Fruit fly (Drosophila melanogaster) whole organism, pupa: ENCODE results near the gene Mtl.

Source experiments
- CG10348 ChIP-seq: fragments of 200-800 bp; sonication (Bioruptor generic); IDR thresholded peaks from 2 replicates; pipeline ENCODE4 v1.3.6; 2022; ENCODE audit warnings: missing biosample characterization, missing genetic modification characterization
- CG12605 ChIP-seq: fragments of 200-800 bp; sonication (Bioruptor generic); IDR thresholded peaks from 2 replicates; pipeline ENCODE4 v1.3.6; 2022; ENCODE audit warnings: missing biosample characterization, missing genetic modification characterization
- CG13204 ChIP-seq: fragments of 200-800 bp; sonication (Bioruptor generic); optimal IDR thresholded peaks from 2 replicates; lab custom pipeline; 2018; ENCODE audit warnings: missing biosample characterization, mild to moderate bottlenecking, missing genetic modification characterization, moderate library complexity
- CG14655 ChIP-seq: fragments of 200-800 bp; sonication (Bioruptor generic); optimal IDR thresholded peaks from 3 replicates; lab custom pipeline; 2017; ENCODE audit warnings: mild to moderate bottlenecking, missing biosample characterization, missing genetic modification reagents, missing genetic modification characterization
- CG15710 ChIP-seq: fragments of 200-800 bp; sonication (Bioruptor generic); optimal IDR thresholded peaks from 2 replicates; lab custom pipeline; 2018; ENCODE audit warnings: missing biosample characterization, mild to moderate bottlenecking, missing genetic modification characterization, moderate library complexity
- CG17806 ChIP-seq: fragments of 200-800 bp; sonication (Bioruptor generic); optimal IDR thresholded peaks from 2 replicates; lab custom pipeline; 2018; ENCODE audit warnings: missing biosample characterization, mild to moderate bottlenecking, missing genetic modification characterization, moderate library complexity
- CG32121 ChIP-seq: fragments of 200-800 bp; sonication (Bioruptor generic); IDR thresholded peaks from 2 replicates; pipeline ENCODE4 v1.3.6; 2022; ENCODE audit warnings: missing biosample characterization, missing genetic modification characterization
- CG34367 ChIP-seq: fragments of 200-800 bp; sonication (Bioruptor generic); optimal IDR thresholded peaks from 2 replicates; lab custom pipeline; 2018; ENCODE audit warnings: missing biosample characterization, mild to moderate bottlenecking, missing genetic modification characterization
- CG4496 ChIP-seq: fragments of 200-800 bp; sonication (Bioruptor generic); IDR thresholded peaks from 3 replicates; pipeline ENCODE4 v1.3.6; 2022; ENCODE audit warnings: missing biosample characterization, missing genetic modification characterization
- CG8159 ChIP-seq: fragments of 200-800 bp; sonication (Bioruptor generic); optimal IDR thresholded peaks from 3 replicates; lab custom pipeline; 2018; ENCODE audit warnings: missing biosample characterization, mild to moderate bottlenecking, missing genetic modification characterization, moderate library complexity
- CG8301 ChIP-seq: fragments of 200-800 bp; sonication (Bioruptor generic); optimal IDR thresholded peaks from 2 replicates; lab custom pipeline; 2018; ENCODE audit warnings: missing biosample characterization, mild to moderate bottlenecking, missing genetic modification characterization
- CG9948 ChIP-seq: fragments of 200-800 bp; sonication (Bioruptor generic); optimal IDR thresholded peaks from 2 replicates; lab custom pipeline; 2018; ENCODE audit warnings: missing biosample characterization, mild to moderate bottlenecking, missing genetic modification characterization, moderate library complexity
- D1 ChIP-seq: fragments of 200-800 bp; sonication (Bioruptor generic); optimal IDR thresholded peaks from 2 replicates; lab custom pipeline; 2018; ENCODE audit warnings: missing biosample characterization, mild to moderate bottlenecking, missing genetic modification characterization, moderate library complexity
- EcR ChIP-seq: fragments of 200-800 bp; sonication (Bioruptor generic); optimal IDR thresholded peaks from 3 replicates; lab custom pipeline; 2019; ENCODE audit warnings: missing biosample characterization, missing genetic modification characterization, mild to moderate bottlenecking, moderate library complexity, missing genetic modification reagents
- Ets98B ChIP-seq: fragments of 200-800 bp; sonication (Bioruptor generic); IDR thresholded peaks from 2 replicates; pipeline ENCODE4 v1.3.6; 2022; ENCODE audit warnings: missing biosample characterization, missing genetic modification characterization
- Pif1A ChIP-seq: fragments of 200-800 bp; sonication (Bioruptor generic); optimal IDR thresholded peaks from 3 replicates; lab custom pipeline; 2016; ENCODE audit warnings: missing biosample characterization, missing genetic modification characterization
- Pif1B ChIP-seq: fragments of 200-800 bp; sonication (Bioruptor generic); optimal IDR thresholded peaks from 3 replicates; lab custom pipeline; 2016; ENCODE audit warnings: missing biosample characterization, missing genetic modification characterization
- Snoo ChIP-seq: fragments of 200-800 bp; sonication (Bioruptor generic); optimal IDR thresholded peaks from 3 replicates; lab custom pipeline; 2017; ENCODE audit warnings: missing biosample characterization, mild to moderate bottlenecking, missing genetic modification characterization, inconsistent platforms
- fd96Ca ChIP-seq: fragments of 200-800 bp; sonication (Bioruptor generic); IDR thresholded peaks from 3 replicates; pipeline ENCODE4 v1.3.6; 2022; ENCODE audit warnings: missing biosample characterization, missing genetic modification characterization
- gl ChIP-seq: fragments of 200-800 bp; sonication (Bioruptor generic); optimal IDR thresholded peaks from 2 replicates; lab custom pipeline; 2018; ENCODE audit warnings: missing biosample characterization, mild to moderate bottlenecking, missing genetic modification characterization
- rn ChIP-seq: fragments of 200-800 bp; sonication (Bioruptor generic); IDR thresholded peaks from 2 replicates; pipeline ENCODE4 v1.3.6; 2022; ENCODE audit warnings: missing biosample characterization, missing genetic modification characterization

Mtl gene

dm6 chr3R:27613814-27614213 lies 22.4 kb upstream of the Mtl start:
- TF ChIP-seq Pif1B (GFP tag; lab: Kevin White, UChicago) = no peak
- peak; percentile 8 for TF ChIP-seq CG17806 (tag; lab: Kevin White, UChicago)
- TF ChIP-seq CG15710 (tag; lab: Kevin White, UChicago) = no peak
- TF ChIP-seq CG8159 (tag; lab: Kevin White, UChicago) = peak; percentile 48
- no peak for TF ChIP-seq rn (GFP tag; lab: Robert Waterston, UW)

DNA sequence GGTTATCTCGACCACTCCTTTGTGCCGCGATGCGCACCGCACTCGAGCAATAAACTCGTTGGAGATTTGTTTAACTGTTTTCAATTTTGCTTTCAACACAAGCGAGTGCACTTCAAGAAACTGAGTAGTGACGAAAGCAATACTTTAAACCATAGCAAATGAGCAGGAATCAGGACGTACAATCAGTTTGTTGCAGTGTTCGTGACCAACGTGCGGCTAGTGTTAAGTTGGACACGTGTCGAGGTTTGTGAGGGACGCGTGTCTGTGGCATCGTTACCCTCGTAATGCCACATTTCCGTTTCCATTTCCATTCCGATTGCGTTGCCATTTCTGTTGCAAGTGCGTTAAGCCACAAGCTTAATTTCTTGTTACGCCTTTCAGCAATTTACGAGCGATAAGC lies 19.7 kb upstream of the Mtl start:
- no peak for TF ChIP-seq Ets98B (GFP tag; lab: Robert Waterston, UW)
- no peak for TF ChIP-seq fd96Ca (GFP tag; lab: Robert Waterston, UW)
- TF ChIP-seq CG8159 (tag; lab: Kevin White, UChicago) = no peak
- no peak for TF ChIP-seq CG13204 (GFP tag; lab: Kevin White, UChicago)
- TF ChIP-seq Snoo = no peak
- TF ChIP-seq rn (GFP tag; lab: Robert Waterston, UW) = no peak
- no peak for TF ChIP-seq D1 (tag; lab: Kevin White, UChicago)
- no peak for TF ChIP-seq CG8301 (tag; lab: Kevin White, UChicago)
- TF ChIP-seq Pif1B (GFP tag; lab: Kevin White, UChicago) = no peak
- no peak for TF ChIP-seq CG12605
- TF ChIP-seq CG32121 = no peak
- no peak for TF ChIP-seq CG9948 (tag; lab: Kevin White, UChicago)

- TF ChIP-seq CG8159 (tag; lab: Kevin White, UChicago) = peak; percentile 42
- TF ChIP-seq CG14655 = peak; percentile 4
- no peak for TF ChIP-seq Ets98B (GFP tag; lab: Robert Waterston, UW)
- TF ChIP-seq CG15710 (tag; lab: Kevin White, UChicago) = peak; percentile 31
Observed at dm6 chr3R:27621861-27622260, 14.4 kb upstream of the Mtl start.

DNA sequence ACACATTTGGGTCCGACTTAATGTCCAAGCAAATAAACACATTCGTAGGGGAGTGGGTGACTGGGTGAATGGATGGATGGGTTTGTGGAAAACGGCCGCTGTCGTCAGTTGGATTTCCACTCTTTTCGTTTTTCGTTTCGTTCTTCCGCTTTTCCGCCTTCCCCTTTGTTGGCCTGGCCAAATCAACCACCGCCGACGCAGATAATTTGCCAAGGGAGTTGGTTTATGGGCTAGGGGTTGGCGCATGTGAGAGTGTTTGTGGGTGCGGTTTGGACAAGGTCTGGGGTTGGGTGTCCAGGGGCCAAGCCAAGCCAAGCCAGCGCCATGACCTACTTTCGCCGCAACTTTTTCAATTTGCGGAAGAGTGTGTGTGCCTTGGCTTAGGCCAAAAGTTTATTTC lies 13.2 kb upstream of the Mtl start:
- TF ChIP-seq CG4496 (GFP tag; lab: Robert Waterston, UW) (no peak), CG10348 (GFP tag; lab: Robert Waterston, UW) (no peak), CG17806 (tag; lab: Kevin White, UChicago) (no peak)
- TF ChIP-seq, all 21 proteins: peak for 0

- TF ChIP-seq Pif1B (GFP tag; lab: Kevin White, UChicago) = no peak
Observed at dm6 chr3R:27625911-27626310, 10.3 kb upstream of the Mtl start, which contains the start of gene CG5612. Gene CG5612, minus strand, starts transcription at chr3R:27626011.

- TF ChIP-seq CG4496 (GFP tag; lab: Robert Waterston, UW) (no peak), CG8301 (tag; lab: Kevin White, UChicago) (no peak)
- TF ChIP-seq, all 21 proteins: peak for 0
Observed at dm6 chr3R:27636720-27637119, 508 bp downstream of the Mtl start.

dm6 chr3R:27637264-27637860 lies 1.1 kb downstream of the Mtl start:
- TF ChIP-seq CG8159 (tag; lab: Kevin White, UChicago) = peak; percentile 22
- TF ChIP-seq CG34367 (tag; lab: Kevin White, UChicago) = no peak
- TF ChIP-seq Pif1A (GFP tag; lab: Kevin White, UChicago) = no peak
- peak; percentile 0 for TF ChIP-seq CG15710 (tag; lab: Kevin White, UChicago)

DNA sequence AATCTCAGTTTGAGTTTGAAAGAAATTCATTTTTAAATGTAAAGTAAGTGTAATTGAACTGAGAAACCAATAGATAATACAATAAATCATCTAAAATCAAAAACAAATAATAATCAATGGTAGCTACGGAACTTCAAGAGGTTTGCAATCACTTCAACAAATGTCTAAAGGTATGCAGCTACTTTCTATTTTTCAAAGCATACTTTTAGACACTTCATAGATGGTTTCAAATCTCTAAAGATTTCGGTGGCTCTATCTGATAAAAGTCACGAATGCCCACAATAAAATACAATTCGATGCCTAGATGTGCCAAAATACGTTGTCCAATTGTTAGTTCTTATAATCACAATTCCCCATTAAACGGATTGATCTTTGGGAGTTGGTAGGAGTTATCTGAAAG lies 6.9 kb downstream of the Mtl start:
- TF ChIP-seq CG13204 (GFP tag; lab: Kevin White, UChicago) (no peak), Pif1A (GFP tag; lab: Kevin White, UChicago) (no peak), CG34367 (tag; lab: Kevin White, UChicago) (no peak), gl (tag; lab: Kevin White, UChicago) (no peak), Snoo (no peak), CG4496 (GFP tag; lab: Robert Waterston, UW) (no peak)

DNA sequence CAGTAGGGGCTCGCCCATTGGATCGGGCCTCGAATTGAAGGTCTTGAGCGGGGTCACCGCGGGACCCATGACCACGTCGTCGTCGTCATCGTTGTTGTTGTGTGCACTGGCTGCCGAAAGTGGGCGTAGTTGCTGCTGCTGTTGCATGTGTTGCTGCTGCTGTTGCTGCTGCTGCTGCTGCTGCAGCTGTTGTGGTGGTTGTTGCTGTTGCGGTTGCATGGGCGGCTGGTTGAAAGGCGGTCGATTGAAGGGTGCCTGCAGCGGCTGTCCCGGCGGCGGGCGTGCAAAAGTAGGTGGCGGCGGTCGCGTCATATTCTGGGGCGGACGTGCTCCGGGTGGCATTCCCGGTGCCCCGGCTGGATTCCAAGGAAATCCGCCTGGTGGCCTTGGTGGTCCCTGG lies 11.6 kb downstream of the Mtl start:
- TF ChIP-seq CG32121 (no peak), gl (tag; lab: Kevin White, UChicago) (no peak), CG4496 (GFP tag; lab: Robert Waterston, UW) (no peak), CG34367 (tag; lab: Kevin White, UChicago) (no peak), EcR (GFP tag; lab: Kevin White, UChicago) (no peak), CG17806 (tag; lab: Kevin White, UChicago) (no peak), CG9948 (tag; lab: Kevin White, UChicago) (no peak)
- TF ChIP-seq, all 21 proteins: peak for 0
